Worm (Caenorhabditis elegans) whole organism, L2 larva: ENCODE results near the gene rpn-9.

Experiments used
- Y55F3AM.14 ChIP-seq: fragments of 200-800 bp; sonication (Bioruptor generic); optimal IDR thresholded peaks from 2 replicates; lab custom pipeline; 2018; ENCODE audit warnings: mild to moderate bottlenecking, missing genetic modification characterization, missing compliant biosample characterization
- ama-1 ChIP-seq: fragments of 150-350 bp; optimal IDR thresholded peaks from 2 replicates; lab custom pipeline; 2018; ENCODE audit warnings: inconsistent platforms
- lin-13 ChIP-seq: fragments of 150-350 bp; optimal IDR thresholded peaks from 2 replicates; lab custom pipeline; 2014; ENCODE audit warnings: missing biosample characterization, missing genetic modification reagents, missing genetic modification characterization
- mbf-1 ChIP-seq: sonication (generic microtip); optimal IDR thresholded peaks from 2 replicates; lab custom pipeline; 2017; ENCODE audit warnings: missing biosample characterization, missing genetic modification characterization
- nhr-11 ChIP-seq: fragments of 150-350 bp; optimal IDR thresholded peaks from 2 replicates; lab custom pipeline; 2014; ENCODE audit warnings: missing biosample characterization, missing genetic modification characterization
- nhr-237 ChIP-seq: fragments of 150-350 bp; optimal IDR thresholded peaks from 2 replicates; lab custom pipeline; 2014; ENCODE audit warnings: missing biosample characterization, missing genetic modification characterization

DNA sequence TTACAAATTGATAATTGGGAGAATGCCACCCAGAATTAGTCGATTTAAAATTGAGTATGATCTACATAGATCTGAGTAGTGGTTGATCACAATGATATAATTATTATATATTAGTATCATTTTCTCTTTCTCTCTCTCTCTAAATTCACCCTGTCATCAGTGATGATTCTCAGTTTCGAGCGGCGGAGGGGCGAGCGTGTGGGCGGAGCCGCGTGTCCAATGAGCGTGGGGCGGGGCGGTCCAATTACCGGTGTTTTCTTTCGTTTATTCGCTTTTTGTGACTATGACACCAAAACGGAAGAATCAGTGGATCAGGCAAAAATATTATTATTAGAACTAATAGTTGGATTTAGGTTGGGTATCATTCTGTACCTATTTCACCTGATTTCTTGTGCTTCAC lies 41.3 kb upstream of the rpn-9 start:
- TF ChIP-seq lin-13 (GFP tag; lab: Kevin White, UChicago) (no peak), Y55F3AM.14 (no peak), mbf-1 (no peak), ama-1 (no peak), nhr-237 (tag; lab: Kevin White, UChicago) (no peak), nhr-11 (tag; lab: Kevin White, UChicago) (no peak)
